Worm (Caenorhabditis elegans): Measurements from ENCODE around the gene H43I07.1.

ce11 chrV:4218268-4218667, 13.7 kb downstream of the H43I07.1 start:
- TF ChIP-seq ama-1 (optimal IDR thresholded peaks at IDR 0.05) = no peak
- no peak for TF ChIP-seq B0310.2 (tag; optimal IDR thresholded peaks at IDR 0.05)
- no peak for TF ChIP-seq tra-4 (tag; optimal IDR thresholded peaks at IDR 0.05)
- no peak for TF ChIP-seq aly-1 (tag; optimal IDR thresholded peaks at IDR 0.05)
- TF ChIP-seq flt-1 (GFP tag; IDR thresholded peaks at IDR 0.05) = no peak
